Worm (Caenorhabditis elegans) whole organism, L1 larva: Measurements from ENCODE around the gene C17H12.8.

Experiments
- C16A3.4 ChIP-seq: fragments of 150-350 bp; optimal IDR thresholded peaks from 2 replicates; lab custom pipeline; 2014; ENCODE audit warnings: missing biosample characterization, missing genetic modification characterization
- C34B4.2 ChIP-seq: sonication (generic microtip); optimal IDR thresholded peaks from 2 replicates; lab custom pipeline; 2017; ENCODE audit warnings: mild to moderate bottlenecking, missing genetic modification characterization, missing compliant biosample characterization
- F16B12.6 ChIP-seq: fragments of 150-350 bp; optimal IDR thresholded peaks from 2 replicates; lab custom pipeline; 2014; ENCODE audit warnings: missing biosample characterization, missing genetic modification characterization
- Y116A8C.19 ChIP-seq: sonication (generic microtip); optimal IDR thresholded peaks from 2 replicates; lab custom pipeline; 2016; ENCODE audit warnings: missing compliant biosample characterization, missing genetic modification characterization, borderline replicate concordance
- alr-1 ChIP-seq: fragments of 200-800 bp; sonication (Bioruptor generic); optimal IDR thresholded peaks from 2 replicates; lab custom pipeline; 2018; ENCODE audit warnings: borderline replicate concordance, mild to moderate bottlenecking, missing genetic modification characterization, missing compliant biosample characterization
- ceh-8 ChIP-seq: fragments of 200-800 bp; sonication (Bioruptor generic); optimal IDR thresholded peaks from 2 replicates; lab custom pipeline; 2018; ENCODE audit warnings: mild to moderate bottlenecking, missing genetic modification characterization, moderate library complexity, missing compliant biosample characterization
- ceh-82 ChIP-seq, 3 experiments: fragments of 150-350 bp in 1 of 3; sonication (generic microtip) in 2 of 3; optimal IDR thresholded peaks; 2 replicates each; lab custom pipeline; 2014 to 2017; ENCODE audit warnings: missing biosample characterization in 3 of 3, missing genetic modification characterization in 3 of 3
- efl-1 ChIP-seq, 4 experiments: fragments of 150-350 bp; optimal IDR thresholded peaks in 3 of 4; peaks in 1 of 4; 1 replicate in 1 of 4; 2 replicates in 3 of 4; lab custom pipeline; 2014; ENCODE audit warnings: missing biosample characterization in 2 of 4, missing genetic modification characterization in 2 of 4, missing genetic modification reagents in 2 of 4
- egl-27 ChIP-seq, 2 experiments: fragments of 150-350 bp in 1 of 2; sonication (generic microtip); optimal IDR thresholded peaks; 3 replicates each; lab custom pipeline; 2017 to 2018; ENCODE audit warnings: missing biosample characterization in 2 of 2, missing genetic modification characterization in 2 of 2, missing genetic modification reagents in 2 of 2
- elt-2 ChIP-seq: sonication (generic microtip); optimal IDR thresholded peaks from 2 replicates; lab custom pipeline; 2016; ENCODE audit warnings: missing genetic modification characterization, mild to moderate bottlenecking, inconsistent platforms, missing compliant biosample characterization, missing genetic modification reagents
- fkh-10 ChIP-seq: sonication (generic microtip); optimal IDR thresholded peaks from 2 replicates; lab custom pipeline; 2017; ENCODE audit warnings: missing biosample characterization, missing genetic modification reagents, missing genetic modification characterization
- grh-1 ChIP-seq: fragments of 200-800 bp; sonication (Bioruptor generic); IDR thresholded peaks from 2 replicates; pipeline ENCODE4 v1.3.6; 2022; ENCODE audit warnings: missing genetic modification reagents, missing genetic modification characterization, missing compliant biosample characterization
- hpl-2 ChIP-seq: fragments of 150-350 bp; optimal IDR thresholded peaks from 2 replicates; lab custom pipeline; 2014; ENCODE audit warnings: missing biosample characterization, missing genetic modification reagents, missing genetic modification characterization
- irx-1 ChIP-seq: sonication (generic microtip); optimal IDR thresholded peaks from 2 replicates; lab custom pipeline; 2016; ENCODE audit warnings: missing genetic modification characterization, missing compliant biosample characterization
- lin-14 ChIP-seq: fragments of 200-800 bp; sonication (Bioruptor generic); optimal IDR thresholded peaks from 2 replicates; lab custom pipeline; 2018; ENCODE audit warnings: mild to moderate bottlenecking, missing genetic modification characterization, moderate library complexity, missing compliant biosample characterization
- mep-1 ChIP-seq: fragments of 150-350 bp; optimal IDR thresholded peaks from 2 replicates; lab custom pipeline; 2014; ENCODE audit warnings: missing biosample characterization, missing genetic modification characterization
- nhr-19 ChIP-seq: fragments of 200-800 bp; sonication (Bioruptor generic); conservative IDR thresholded peaks from 2 replicates; pipeline ENCODE4 v1.3.6; 2022; ENCODE audit warnings: missing genetic modification characterization, missing compliant biosample characterization
- nhr-20 ChIP-seq: sonication (generic microtip); optimal IDR thresholded peaks from 2 replicates; lab custom pipeline; 2016; ENCODE audit warnings: mild to moderate bottlenecking, missing genetic modification characterization, missing compliant biosample characterization
- nhr-237 ChIP-seq: fragments of 150-350 bp; optimal IDR thresholded peaks from 2 replicates; lab custom pipeline; 2014; ENCODE audit warnings: missing biosample characterization, missing genetic modification characterization
- nhr-28 ChIP-seq: fragments of 150-350 bp; optimal IDR thresholded peaks from 2 replicates; lab custom pipeline; 2014; ENCODE audit warnings: missing biosample characterization, missing genetic modification characterization
- nhr-47 ChIP-seq: sonication (generic microtip); optimal IDR thresholded peaks from 2 replicates; lab custom pipeline; 2016; ENCODE audit warnings: mild to moderate bottlenecking, missing genetic modification characterization, moderate library complexity, missing compliant biosample characterization
- nhr-77 ChIP-seq: fragments of 150-350 bp; optimal IDR thresholded peaks from 2 replicates; lab custom pipeline; 2014; ENCODE audit warnings: missing biosample characterization, missing genetic modification characterization
- nhr-84 ChIP-seq: sonication (generic microtip); optimal IDR thresholded peaks from 2 replicates; lab custom pipeline; 2017; ENCODE audit warnings: missing biosample characterization, missing genetic modification characterization
- nhr-85 ChIP-seq: sonication (generic microtip); peaks from one replicate; lab custom pipeline; 2016; ENCODE audit warnings: missing genetic modification characterization, inconsistent platforms, missing compliant biosample characterization
- nhr-90 ChIP-seq: sonication (generic microtip); optimal IDR thresholded peaks from 2 replicates; lab custom pipeline; 2016; ENCODE audit warnings: mild to moderate bottlenecking, missing genetic modification characterization, missing compliant biosample characterization; ENCODE audit not compliant: poor library complexity
- pax-3 ChIP-seq: fragments of 200-800 bp; sonication (Bioruptor generic); optimal IDR thresholded peaks from 2 replicates; lab custom pipeline; 2018; ENCODE audit warnings: mild to moderate bottlenecking, missing genetic modification characterization, moderate library complexity, missing compliant biosample characterization
- pqm-1 ChIP-seq: sonication (generic microtip); optimal IDR thresholded peaks from 3 replicates; lab custom pipeline; 2017; ENCODE audit warnings: missing biosample characterization, missing genetic modification characterization
- skn-1 ChIP-seq: fragments of 150-350 bp; optimal IDR thresholded peaks from 2 replicates; lab custom pipeline; 2014; ENCODE audit warnings: missing biosample characterization, missing genetic modification characterization
- snu-23 ChIP-seq: sonication (generic microtip); optimal IDR thresholded peaks from 2 replicates; lab custom pipeline; 2016; ENCODE audit warnings: missing genetic modification characterization, missing compliant biosample characterization
- sox-4 ChIP-seq: sonication (generic microtip); optimal IDR thresholded peaks from 2 replicates; lab custom pipeline; 2016; ENCODE audit warnings: missing genetic modification characterization, missing compliant biosample characterization
- sptf-1 ChIP-seq: fragments of 150-350 bp; optimal IDR thresholded peaks from 2 replicates; lab custom pipeline; 2014; ENCODE audit warnings: missing biosample characterization, missing genetic modification characterization
- swsn-7 ChIP-seq: sonication (generic microtip); optimal IDR thresholded peaks from 2 replicates; lab custom pipeline; 2016; ENCODE audit warnings: missing genetic modification characterization, missing compliant biosample characterization
- tlp-1 ChIP-seq: fragments of 150-350 bp; optimal IDR thresholded peaks from 2 replicates; lab custom pipeline; 2014; ENCODE audit warnings: missing biosample characterization, missing genetic modification characterization
- unc-62 ChIP-seq: fragments of 150-350 bp; optimal IDR thresholded peaks from 2 replicates; lab custom pipeline; 2014; ENCODE audit warnings: missing biosample characterization, missing genetic modification reagents, missing genetic modification characterization
- zag-1 ChIP-seq: fragments of 150-350 bp; optimal IDR thresholded peaks from 2 replicates; lab custom pipeline; 2014; ENCODE audit warnings: missing biosample characterization, missing genetic modification characterization
- ztf-11 ChIP-seq, 2 experiments: sonication (generic microtip); optimal IDR thresholded peaks; 2 replicates each; lab custom pipeline; 2016 to 2017; ENCODE audit warnings: missing genetic modification characterization in 2 of 2, missing biosample characterization in 1 of 2, missing compliant biosample characterization in 1 of 2

The C17H12.8 gene

DNA sequence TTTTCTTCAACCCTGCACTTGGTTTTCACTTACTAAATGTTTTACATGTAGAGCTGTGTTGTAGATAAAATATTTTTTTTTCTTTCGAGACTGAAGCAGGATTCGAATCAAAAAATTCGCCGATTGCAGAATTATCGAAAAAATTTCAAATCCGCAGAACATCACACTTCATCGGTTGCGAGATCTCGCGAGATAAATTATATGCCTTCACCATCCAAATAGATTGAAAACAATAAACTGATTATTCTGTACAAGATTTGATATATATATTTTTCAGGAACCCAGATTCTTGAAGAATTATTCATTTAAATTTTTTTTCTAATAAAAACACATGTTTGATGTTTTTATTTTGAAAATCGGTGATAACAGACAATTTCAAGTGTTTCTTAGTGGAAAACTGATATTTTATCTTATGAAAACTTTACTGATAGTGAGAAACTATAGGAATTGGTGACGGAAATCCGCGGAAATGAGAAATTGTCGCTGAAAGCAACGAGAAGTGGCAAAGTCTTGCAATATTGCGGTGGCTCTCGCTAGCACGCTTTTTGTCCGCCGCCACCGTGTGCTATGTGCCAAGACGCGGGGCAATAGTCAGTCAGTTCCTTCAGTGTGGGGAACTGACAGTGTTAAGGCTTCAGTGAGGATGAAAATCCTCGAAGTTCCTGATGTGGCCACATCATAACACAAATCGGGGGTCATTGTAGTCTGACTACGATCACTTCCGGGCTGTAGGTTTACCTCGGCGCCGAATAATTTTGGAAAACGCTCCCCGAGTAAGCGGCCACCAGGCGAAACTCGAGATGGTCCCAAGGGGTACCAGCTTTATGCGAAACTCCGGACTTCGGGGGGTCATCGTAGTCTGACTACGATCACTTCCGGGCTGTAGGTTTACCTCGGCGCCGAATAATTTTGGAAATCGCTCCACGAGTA, 25.9 kb upstream of the C17H12.8 start (continued):
- peak; percentile 35 for TF ChIP-seq snu-23
- no peak for TF ChIP-seq egl-27 (tag; optimal IDR thresholded peaks at IDR 0.05; lab: Kevin White, UChicago)
- TF ChIP-seq zag-1 (tag; lab: Kevin White, UChicago), result no peak
- TF ChIP-seq elt-2 (tag; lab: Kevin White, UChicago), result peak; percentile 2
- no peak for TF ChIP-seq mep-1 (tag; lab: Kevin White, UChicago)
- TF ChIP-seq ztf-11 (tag; optimal IDR thresholded peaks at IDR 0.05; lab: Kevin White, UChicago), result no peak
- TF ChIP-seq nhr-47 (tag; lab: Kevin White, UChicago), result no peak
- no peak for TF ChIP-seq hpl-2 (GFP tag; lab: Kevin White, UChicago)
- no peak for TF ChIP-seq nhr-85
- TF ChIP-seq efl-1 (optimal IDR thresholded peaks at IDR 0.05; lab: Kevin White, UChicago), result no peak
- TF ChIP-seq efl-1 (GFP tag; optimal IDR thresholded peaks at IDR 0.05 in 1 of 2; lab: Kevin White, UChicago), result no peak
- no peak for TF ChIP-seq ceh-82 (tag; optimal IDR thresholded peaks at IDR 0.05; lab: Kevin White, UChicago)
- TF ChIP-seq sptf-1, result no peak
- TF ChIP-seq ceh-8 (GFP tag; lab: Kevin White, UChicago), result no peak
- TF ChIP-seq tlp-1 (tag; lab: Kevin White, UChicago), result no peak
- TF ChIP-seq nhr-84 (tag; lab: Kevin White, UChicago), result no peak
- TF ChIP-seq nhr-19 (GFP tag; lab: Robert Waterston, UW), result peak; percentile 41
- TF ChIP-seq pax-3 (tag; lab: Kevin White, UChicago), result no peak
- TF ChIP-seq, all 84 proteins: peak for 9

DNA sequence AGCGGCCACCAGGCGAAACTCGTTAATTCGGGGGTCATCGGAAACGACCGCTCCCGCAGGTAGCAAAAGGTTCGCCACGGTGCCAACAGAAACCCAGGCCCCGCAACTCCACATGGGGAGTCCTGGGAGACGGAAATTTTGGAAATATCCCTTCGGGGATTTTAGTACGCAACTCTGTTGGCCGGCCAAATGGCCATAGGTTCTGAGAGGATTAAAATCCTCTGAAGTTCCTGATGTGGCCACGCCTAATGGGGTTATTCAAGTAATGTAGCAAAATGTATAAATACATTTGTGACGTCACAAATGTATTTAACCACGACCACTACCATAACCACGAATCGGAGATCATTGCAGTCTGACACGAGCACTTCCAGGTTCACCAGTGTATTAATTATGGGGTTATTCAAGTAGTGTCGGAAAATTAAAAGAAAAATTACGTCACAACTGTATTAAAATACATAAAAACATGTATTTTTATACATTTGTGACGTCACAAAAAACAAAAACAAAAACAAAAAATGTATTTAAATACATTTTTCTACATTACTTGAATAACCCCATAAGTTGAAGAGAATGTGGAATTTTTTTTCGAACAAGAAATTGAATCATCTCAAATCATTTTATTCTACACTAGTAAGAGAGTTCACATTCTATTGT, 25.1 kb upstream of the C17H12.8 start:
- TF ChIP-seq swsn-7 (no peak), pqm-1 (no peak), fkh-10 (no peak), nhr-90 (tag; lab: Kevin White, UChicago) (no peak), nhr-85 (no peak), grh-1 (GFP tag; lab: Robert Waterston, UW) (no peak), nhr-20 (tag; lab: Kevin White, UChicago) (no peak)

DNA sequence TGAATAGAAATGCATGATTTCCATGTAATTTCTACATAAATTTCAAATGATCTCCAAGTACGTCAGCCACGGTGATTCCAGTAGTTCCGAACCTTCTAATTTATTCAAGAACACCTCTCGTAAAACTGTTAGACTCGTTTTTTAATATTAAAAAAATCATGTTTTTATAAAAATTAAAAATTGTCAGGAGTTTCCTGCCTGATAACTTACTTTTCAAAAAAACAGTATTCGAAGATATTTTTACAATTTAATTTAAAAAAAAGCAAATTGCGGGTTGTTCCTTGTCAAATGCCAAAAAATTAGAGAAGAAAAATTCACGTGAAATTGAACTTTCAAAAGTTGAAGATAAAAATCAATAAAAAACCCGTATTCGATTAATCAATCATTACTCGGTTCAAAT, 23.0 kb upstream of the C17H12.8 start, which contains the start of the genes C17H12.3 and C17H12.12:
TSS of gene C17H12.3 (minus strand) at position 101 of the 400 bp plus-strand sequence.
TSS of gene C17H12.12 (plus strand) at position 396 of the 400 bp plus-strand sequence.
- no peak for TF ChIP-seq unc-62
- no peak for TF ChIP-seq sox-4 (tag; lab: Kevin White, UChicago)
- TF ChIP-seq nhr-20 (tag; lab: Kevin White, UChicago), result no peak
- TF ChIP-seq swsn-7, result no peak
- no peak for TF ChIP-seq nhr-77 (tag; lab: Kevin White, UChicago)
- TF ChIP-seq C16A3.4 (tag; lab: Kevin White, UChicago), result no peak
- TF ChIP-seq C34B4.2 (tag; lab: Kevin White, UChicago), result no peak
- no peak for TF ChIP-seq lin-14 (GFP tag; lab: Kevin White, UChicago)
- TF ChIP-seq nhr-237, result no peak
- TF ChIP-seq F16B12.6 (tag; lab: Kevin White, UChicago), result no peak
- no peak for TF ChIP-seq alr-1 (tag; lab: Kevin White, UChicago)
- TF ChIP-seq nhr-28 (tag; lab: Kevin White, UChicago), result no peak
- no peak for TF ChIP-seq Y116A8C.19
- no peak for TF ChIP-seq skn-1
- no peak for TF ChIP-seq irx-1 (tag; lab: Kevin White, UChicago)
- TF ChIP-seq, all 84 proteins: peak for 0
